Worm (Caenorhabditis elegans) whole organism, L4 larva: ENCODE results near the gene Y116A8C.30.

ENCODE experiments used
- D1046.2 ChIP-seq: fragments of 200-800 bp; sonication (Bioruptor generic); IDR thresholded peaks from 2 replicates; pipeline ENCODE4 v1.3.6; 2022; ENCODE audit warnings: missing genetic modification characterization, missing compliant biosample characterization
- F10B5.3 ChIP-seq: sonication (generic microtip); optimal IDR thresholded peaks from 2 replicates; lab custom pipeline; 2016; ENCODE audit warnings: mild to moderate bottlenecking, missing genetic modification characterization, missing compliant biosample characterization
- F44E2.7 ChIP-seq: fragments of 200-800 bp; sonication (Bioruptor generic); IDR thresholded peaks from 2 replicates; pipeline ENCODE4 v2.1.2; 2022; ENCODE audit warnings: missing genetic modification characterization, missing compliant biosample characterization
- Y48G9A.11 ChIP-seq: fragments of 200-800 bp; sonication (Bioruptor generic); IDR thresholded peaks from 2 replicates; pipeline ENCODE4 v1.3.6; 2022; ENCODE audit warnings: missing genetic modification reagents, missing genetic modification characterization, missing compliant biosample characterization
- Y5F2A.4 ChIP-seq: fragments of 200-800 bp; sonication (Bioruptor generic); optimal IDR thresholded peaks from 2 replicates; lab custom pipeline; 2018; ENCODE audit warnings: mild to moderate bottlenecking, missing genetic modification characterization, missing compliant biosample characterization
- ZK546.5 ChIP-seq, 2 experiments: sonication (generic microtip); optimal IDR thresholded peaks; 2 replicates each; lab custom pipeline; 2017; ENCODE audit warnings: missing biosample characterization in 2 of 2, missing genetic modification characterization in 2 of 2
- aha-1 ChIP-seq: fragments of 150-350 bp; peaks from one replicate; lab custom pipeline; 2014; ENCODE audit warnings: missing biosample characterization, missing genetic modification characterization
- ama-1 ChIP-seq: fragments of 150-350 bp; optimal IDR thresholded peaks from 2 replicates; lab custom pipeline; 2014; ENCODE audit warnings: inconsistent platforms, mixed read lengths
- ceh-44 ChIP-seq: fragments of 200-800 bp; sonication (Bioruptor generic); IDR thresholded peaks from 2 replicates; pipeline ENCODE4 v1.3.6; 2022; ENCODE audit warnings: missing genetic modification reagents, missing genetic modification characterization, missing compliant biosample characterization
- ceh-82 ChIP-seq: sonication (generic microtip); optimal IDR thresholded peaks from 2 replicates; lab custom pipeline; 2017; ENCODE audit warnings: missing biosample characterization, missing genetic modification characterization
- cey-2 ChIP-seq: sonication (generic microtip); optimal IDR thresholded peaks from 3 replicates; lab custom pipeline; 2017; ENCODE audit warnings: missing genetic modification characterization, mild to moderate bottlenecking, missing compliant biosample characterization, antibody characterized with exemption, borderline replicate concordance; ENCODE audit not compliant: insufficient read depth
- daf-19 ChIP-seq: fragments of 200-800 bp; sonication (Bioruptor generic); conservative IDR thresholded peaks from 2 replicates; pipeline ENCODE4 v1.3.6; 2022; ENCODE audit warnings: missing genetic modification characterization, missing compliant biosample characterization
- fos-1 ChIP-seq: fragments of 150-350 bp; optimal IDR thresholded peaks from 2 replicates; lab custom pipeline; 2014; ENCODE audit warnings: missing biosample characterization, missing genetic modification characterization
- hif-1 ChIP-seq, 2 experiments: sonication (generic microtip); optimal IDR thresholded peaks; 2 replicates each; lab custom pipeline; 2016 to 2017; ENCODE audit warnings: missing compliant biosample characterization in 2 of 2, missing genetic modification characterization in 2 of 2, missing genetic modification reagents in 2 of 2, missing genotype in 2 of 2, mild to moderate bottlenecking in 1 of 2
- hlh-11 ChIP-seq: fragments of 200-800 bp; sonication (Bioruptor generic); optimal IDR thresholded peaks from 2 replicates; lab custom pipeline; 2018; ENCODE audit warnings: mild to moderate bottlenecking, missing genetic modification characterization, missing compliant biosample characterization
- hmg-1.1 ChIP-seq: fragments of 200-800 bp; sonication (Bioruptor generic); IDR thresholded peaks from 2 replicates; pipeline ENCODE4 v1.3.6; 2022; ENCODE audit warnings: missing genetic modification reagents, missing genetic modification characterization, missing compliant biosample characterization
- lim-7 ChIP-seq: fragments of 200-800 bp; sonication (Bioruptor generic); IDR thresholded peaks from 2 replicates; pipeline ENCODE4 v1.3.6; 2022; ENCODE audit warnings: missing genetic modification characterization, missing compliant biosample characterization
- lin-13 ChIP-seq: fragments of 150-350 bp; optimal IDR thresholded peaks from 2 replicates; lab custom pipeline; 2014; ENCODE audit warnings: missing biosample characterization, missing genetic modification reagents, missing genetic modification characterization
- lin-15B ChIP-seq: fragments of 150-350 bp; sonication (generic microtip); optimal IDR thresholded peaks from 3 replicates; lab custom pipeline; 2014; ENCODE audit warnings: missing biosample characterization, missing genetic modification characterization
- lin-29 ChIP-seq: fragments of 200-800 bp; sonication (Bioruptor generic); IDR thresholded peaks from 2 replicates; pipeline ENCODE4 v1.3.6; 2022; ENCODE audit warnings: missing genetic modification reagents, missing genetic modification characterization, missing compliant biosample characterization
- lin-38 ChIP-seq: fragments of 200-800 bp; sonication (Bioruptor generic); IDR thresholded peaks from 2 replicates; pipeline ENCODE4 v1.3.6; 2022; ENCODE audit warnings: missing genetic modification reagents, missing genetic modification characterization, missing compliant biosample characterization
- madf-5 ChIP-seq, 2 experiments: fragments of 200-800 bp; sonication (Bioruptor generic); IDR thresholded peaks; 2 replicates each; pipeline ENCODE4 v1.3.6; 2022; ENCODE audit warnings: missing compliant biosample characterization in 2 of 2, missing genetic modification characterization in 2 of 2
- madf-9 ChIP-seq: fragments of 200-800 bp; sonication (Bioruptor generic); conservative IDR thresholded peaks from 2 replicates; pipeline ENCODE4 v1.3.6; 2022; ENCODE audit warnings: missing genetic modification reagents, missing genetic modification characterization, missing compliant biosample characterization
- mdt-29 ChIP-seq: fragments of 200-800 bp; sonication (Bioruptor generic); IDR thresholded peaks from 2 replicates; pipeline ENCODE4 v1.3.6; 2022; ENCODE audit warnings: missing genetic modification reagents, missing genetic modification characterization, missing compliant biosample characterization
- mxl-2 ChIP-seq: fragments of 200-800 bp; sonication (Bioruptor generic); conservative IDR thresholded peaks from 2 replicates; pipeline ENCODE4 v1.3.6; 2022; ENCODE audit warnings: missing genetic modification reagents, missing genetic modification characterization, missing compliant biosample characterization
- nhr-102 ChIP-seq: sonication (generic microtip); optimal IDR thresholded peaks from 2 replicates; lab custom pipeline; 2016; ENCODE audit warnings: mild to moderate bottlenecking, missing genetic modification characterization, moderate library complexity, missing compliant biosample characterization
- nhr-41 ChIP-seq: fragments of 200-800 bp; sonication (Bioruptor generic); IDR thresholded peaks from 2 replicates; pipeline ENCODE4 v1.3.6; 2022; ENCODE audit warnings: missing genetic modification reagents, missing genetic modification characterization, missing compliant biosample characterization
- nhr-42 ChIP-seq: fragments of 200-800 bp; sonication (Bioruptor generic); IDR thresholded peaks from 2 replicates; pipeline ENCODE4 v1.3.6; 2022; ENCODE audit warnings: missing genetic modification characterization, missing compliant biosample characterization
- nhr-76 ChIP-seq: fragments of 150-350 bp; optimal IDR thresholded peaks from 2 replicates; lab custom pipeline; 2014; ENCODE audit warnings: missing biosample characterization, missing genetic modification characterization
- pha-4 ChIP-seq, 2 experiments: fragments of 150-350 bp in 1 of 2; fragments of 200-800 bp in 1 of 2; sonication (Bioruptor generic) in 1 of 2; IDR thresholded peaks in 1 of 2; optimal IDR thresholded peaks in 1 of 2; 2 replicates each; pipeline versions ENCODE4 v1.3.6 to Lab custom; 2014 to 2022; ENCODE audit warnings: missing genetic modification characterization in 2 of 2, missing genetic modification reagents in 2 of 2, missing biosample characterization in 1 of 2, missing compliant biosample characterization in 1 of 2
- saeg-2 ChIP-seq: fragments of 200-800 bp; sonication (Bioruptor generic); IDR thresholded peaks from 2 replicates; pipeline ENCODE4 v1.3.6; 2022; ENCODE audit warnings: missing genetic modification reagents, missing genetic modification characterization, missing compliant biosample characterization
- set-16 ChIP-seq: fragments of 200-800 bp; sonication (Bioruptor generic); IDR thresholded peaks from 2 replicates; pipeline ENCODE4 v1.3.6; 2022; ENCODE audit warnings: missing genetic modification reagents, missing genetic modification characterization, missing compliant biosample characterization
- snpc-1.2 ChIP-seq: fragments of 200-800 bp; sonication (Bioruptor generic); IDR thresholded peaks from 2 replicates; pipeline ENCODE4 v1.3.6; 2022; ENCODE audit warnings: missing genetic modification reagents, missing genetic modification characterization, missing compliant biosample characterization
- vab-7 ChIP-seq: fragments of 200-800 bp; sonication (Bioruptor generic); IDR thresholded peaks from 2 replicates; pipeline ENCODE4 v1.3.6; 2022; ENCODE audit warnings: missing genetic modification reagents, missing genetic modification characterization, missing compliant biosample characterization
- zag-1 ChIP-seq: fragments of 150-350 bp; optimal IDR thresholded peaks from 2 replicates; lab custom pipeline; 2014; ENCODE audit warnings: missing biosample characterization, missing genetic modification characterization
- zfp-2 ChIP-seq: sonication (generic microtip); optimal IDR thresholded peaks from 2 replicates; lab custom pipeline; 2016; ENCODE audit warnings: mild to moderate bottlenecking, missing genetic modification characterization, missing compliant biosample characterization
- zip-11 ChIP-seq: fragments of 200-800 bp; sonication (Bioruptor generic); IDR thresholded peaks from 2 replicates; pipeline ENCODE4 v1.3.6; 2022; ENCODE audit warnings: missing genetic modification characterization, missing compliant biosample characterization

The Y116A8C.30 gene

DNA sequence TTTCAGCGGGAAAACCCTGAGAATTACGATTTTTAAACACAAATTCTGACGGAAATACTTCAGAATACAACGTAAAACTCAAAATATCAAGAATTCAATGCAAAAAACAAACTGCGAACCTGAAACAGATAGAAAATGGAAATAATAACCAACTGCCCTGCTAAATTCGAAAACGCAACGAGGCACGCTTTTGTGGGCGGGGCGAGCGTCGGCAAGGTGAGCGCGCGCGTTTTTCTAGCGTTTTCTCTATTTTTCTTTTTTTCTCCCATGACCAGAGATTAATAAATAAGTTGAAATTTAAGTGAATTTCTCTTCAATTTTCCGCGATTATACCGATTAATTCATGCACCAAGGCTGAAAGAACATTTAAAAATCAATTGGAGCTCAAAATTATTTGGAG lies 15.1 kb upstream of the Y116A8C.30 start, which contains the start of gene uaf-2 (continued):
- peak in 1 of 2 experiments; percentile 19 for TF ChIP-seq hif-1 (tag; optimal IDR thresholded peaks at IDR 0.05; lab: Kevin White, UChicago)
- no peak for TF ChIP-seq daf-19 (GFP tag; lab: Robert Waterston, UW)
- no peak for TF ChIP-seq vab-7 (GFP tag; lab: Robert Waterston, UW)

DNA sequence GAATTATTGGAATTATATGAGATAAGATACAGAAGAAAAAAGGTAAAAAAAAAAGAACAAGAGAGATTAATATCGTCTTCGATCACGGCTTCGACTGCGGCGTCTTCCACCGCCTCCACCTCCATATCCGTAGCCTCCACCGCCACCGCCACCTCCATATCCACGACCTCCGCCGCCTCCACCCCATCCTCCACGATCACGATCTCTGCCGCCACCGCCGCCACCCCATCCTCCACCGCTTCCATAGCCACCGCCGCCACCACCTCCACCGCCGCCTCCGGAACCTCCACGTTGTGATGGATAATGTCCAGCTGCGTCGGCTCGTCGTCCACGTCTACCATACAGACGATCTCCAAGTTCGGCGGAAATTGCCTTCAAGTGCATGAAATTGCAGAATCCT lies 13.3 kb upstream of the Y116A8C.30 start:
- TF ChIP-seq set-16 (GFP tag; lab: Robert Waterston, UW) (peak; percentile 98), hmg-1.1 (GFP tag; lab: Robert Waterston, UW) (no peak), mdt-29 (GFP tag; lab: Robert Waterston, UW) (0 out of 2 replicates have a peak, but pooled peaks have one; percentile 1)

DNA sequence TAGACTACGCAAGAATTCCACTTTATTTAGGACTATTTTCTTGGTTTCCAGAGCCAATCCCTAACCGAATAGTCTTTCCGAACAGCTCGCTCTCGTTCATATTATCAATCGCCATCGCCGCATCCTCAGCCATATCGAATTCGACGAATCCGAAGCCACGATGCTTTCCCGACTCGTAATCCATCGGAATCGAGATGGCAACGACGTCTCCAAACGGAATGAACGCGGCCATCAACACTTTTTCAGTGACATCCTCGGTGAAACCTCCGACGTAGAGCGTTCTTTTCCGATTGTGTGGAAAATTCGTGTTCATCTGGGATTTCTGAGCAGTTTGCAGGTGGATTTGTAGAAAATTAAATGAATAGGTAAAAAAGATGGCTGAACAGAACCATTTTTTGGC lies 12.8 kb upstream of the Y116A8C.30 start, which contains the start of gene cyn-13:
cyn-13 (minus strand) TSS at position 313 of the 400 bp plus-strand sequence.
- TF ChIP-seq mdt-29 (GFP tag; lab: Robert Waterston, UW): 0 out of 2 replicates have a peak, but pooled peaks have one; percentile 12
- TF ChIP-seq snpc-1.2 (GFP tag; lab: Robert Waterston, UW): peak; percentile 22; the same call in 1 of the 2 replicates
- TF ChIP-seq Y5F2A.4 (GFP tag; lab: Kevin White, UChicago): no peak
- TF ChIP-seq saeg-2 (GFP tag; lab: Robert Waterston, UW): no peak
- peak; percentile 73 for TF ChIP-seq ama-1
- TF ChIP-seq ZK546.5 (tag; optimal IDR thresholded peaks at IDR 0.05; lab: Kevin White, UChicago): no peak
- no peak for TF ChIP-seq zag-1 (tag; lab: Kevin White, UChicago)
- no peak for TF ChIP-seq nhr-41 (GFP tag; lab: Robert Waterston, UW)
- TF ChIP-seq D1046.2 (GFP tag; lab: Robert Waterston, UW): 0 out of 2 replicates have a peak, but pooled peaks have one; percentile 54
- TF ChIP-seq Y48G9A.11 (GFP tag; lab: Robert Waterston, UW): peak; percentile 47; the same call in 1 of the 2 replicates
- no peak for TF ChIP-seq madf-9 (GFP tag; lab: Robert Waterston, UW)
- TF ChIP-seq lim-7 (GFP tag; lab: Robert Waterston, UW): 0 out of 2 replicates have a peak, but pooled peaks have one; percentile 53
- no peak for TF ChIP-seq lin-29 (GFP tag; lab: Robert Waterston, UW)

DNA sequence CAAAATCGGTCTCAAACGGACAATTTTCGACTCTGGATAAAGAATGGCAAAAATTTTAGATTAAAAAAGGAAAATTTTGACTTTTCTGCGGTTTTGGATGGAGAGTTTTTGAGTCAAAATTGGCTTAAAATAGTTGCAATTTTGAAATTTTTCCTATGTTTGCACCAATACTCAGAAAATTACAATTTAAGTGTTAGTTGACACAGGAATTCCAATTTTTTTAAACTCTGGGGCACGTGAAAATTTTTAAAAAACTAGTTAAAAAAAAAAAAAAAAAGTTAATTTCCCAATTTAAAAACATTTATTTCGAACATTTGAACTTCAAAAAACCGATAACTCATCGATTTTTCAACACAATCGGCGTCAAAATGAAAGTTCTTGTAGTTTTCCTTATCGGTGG lies 8.3 kb upstream of the Y116A8C.30 start, which contains the start of gene Y116A8C.33:
Y116A8C.33 (plus strand) TSS at position 301 of the 400 bp plus-strand sequence.
- TF ChIP-seq aha-1 (tag; lab: Kevin White, UChicago): no peak

DNA sequence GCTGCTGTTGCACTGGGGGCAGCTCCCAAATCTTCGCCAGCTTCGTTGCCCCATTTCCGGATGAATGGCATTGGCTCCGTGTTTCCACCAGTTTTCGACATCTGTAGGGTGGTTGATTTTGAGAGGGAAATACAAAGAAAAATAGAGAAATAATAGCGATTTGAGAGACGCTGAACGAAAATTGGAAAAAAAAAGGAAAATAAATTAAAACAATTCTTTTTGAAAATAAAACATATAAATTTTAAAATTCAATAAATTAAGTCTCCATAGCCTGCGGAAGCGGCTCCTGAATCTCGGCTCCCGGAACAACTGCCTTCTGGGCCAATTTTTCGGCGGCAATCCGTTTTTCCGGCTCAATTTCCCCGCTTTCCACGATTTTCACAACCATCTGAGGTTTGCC lies 7.4 kb upstream of the Y116A8C.30 start, which contains the start of gene sfa-1:
sfa-1 (minus strand) TSS at position 101 of the 400 bp plus-strand sequence.
- no peak for TF ChIP-seq hlh-11 (tag; lab: Kevin White, UChicago)
- TF ChIP-seq zfp-2 (tag; lab: Kevin White, UChicago): no peak
- no peak for TF ChIP-seq lin-38
- no peak for TF ChIP-seq ama-1
- no peak for TF ChIP-seq lin-15B (tag; lab: Kevin White, UChicago)
- no peak for TF ChIP-seq madf-5 (GFP tag; IDR thresholded peaks at IDR 0.05; lab: Robert Waterston, UW)
- TF ChIP-seq zip-11: no peak
- no peak for TF ChIP-seq mxl-2 (GFP tag; lab: Robert Waterston, UW)
- no peak for TF ChIP-seq cey-2 (tag; lab: Kevin White, UChicago)
- TF ChIP-seq lim-7 (GFP tag; lab: Robert Waterston, UW): no peak

DNA sequence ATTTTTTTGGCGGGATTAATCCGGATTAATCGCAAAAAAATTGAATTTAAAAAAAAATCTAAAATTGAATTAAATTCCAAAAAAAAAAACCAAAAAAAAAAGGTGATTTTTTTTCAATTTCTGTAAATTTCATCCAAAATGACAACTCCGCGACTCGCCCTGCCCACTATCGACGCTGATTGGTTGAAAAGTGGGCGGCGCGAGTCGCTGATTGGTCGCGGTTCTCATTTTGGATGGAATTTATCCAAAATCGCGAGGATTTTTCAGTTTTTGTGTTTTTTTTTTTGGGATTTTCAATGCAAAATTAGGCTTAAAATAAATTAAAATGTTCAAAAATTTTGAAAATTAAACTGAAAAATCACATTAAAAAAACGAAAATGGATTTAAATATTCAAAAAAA lies 5.9 kb upstream of the Y116A8C.30 start:
- TF ChIP-seq fos-1 (tag; lab: Kevin White, UChicago): no peak
- TF ChIP-seq F44E2.7 (GFP tag; lab: Robert Waterston, UW): no peak
- no peak for TF ChIP-seq ceh-44 (GFP tag; lab: Robert Waterston, UW)
- no peak for TF ChIP-seq nhr-76
- no peak for TF ChIP-seq F10B5.3 (tag; lab: Kevin White, UChicago)
- TF ChIP-seq pha-4 (GFP tag; IDR thresholded peaks at IDR 0.05; lab: Robert Waterston, UW): no peak
- TF ChIP-seq pha-4 (tag; optimal IDR thresholded peaks at IDR 0.05; lab: Kevin White, UChicago): no peak
- no peak for TF ChIP-seq nhr-41 (GFP tag; lab: Robert Waterston, UW)
- TF ChIP-seq nhr-42 (GFP tag; lab: Robert Waterston, UW): no peak
- TF ChIP-seq nhr-102 (tag; lab: Kevin White, UChicago): no peak
- TF ChIP-seq lin-13 (GFP tag; lab: Kevin White, UChicago): no peak
- no peak for TF ChIP-seq mxl-2 (GFP tag; lab: Robert Waterston, UW)
- no peak for TF ChIP-seq ceh-82
